Worm (Caenorhabditis elegans) whole organism, L2 larva: Measurements from ENCODE around the gene epg-5.

Experiments
- C34F6.9 ChIP-seq: fragments of 150-350 bp; optimal IDR thresholded peaks from 2 replicates; lab custom pipeline; 2014; ENCODE audit warnings: missing biosample characterization, missing genetic modification characterization
- F13H6.1 ChIP-seq: sonication (generic microtip); optimal IDR thresholded peaks from 2 replicates; lab custom pipeline; 2016; ENCODE audit warnings: missing genetic modification characterization, missing compliant biosample characterization
- R02D3.7 ChIP-seq: fragments of 150-350 bp; optimal IDR thresholded peaks from 2 replicates; lab custom pipeline; 2014; ENCODE audit warnings: missing biosample characterization, missing genetic modification characterization
- Y55F3AM.14 ChIP-seq: fragments of 200-800 bp; sonication (Bioruptor generic); optimal IDR thresholded peaks from 2 replicates; lab custom pipeline; 2018; ENCODE audit warnings: mild to moderate bottlenecking, missing genetic modification characterization, missing compliant biosample characterization
- ZK546.5 ChIP-seq: sonication (generic microtip); optimal IDR thresholded peaks from 2 replicates; lab custom pipeline; 2017; ENCODE audit warnings: missing biosample characterization, missing genetic modification characterization
- alr-1 ChIP-seq: fragments of 150-350 bp; optimal IDR thresholded peaks from 2 replicates; lab custom pipeline; 2014; ENCODE audit warnings: missing biosample characterization, missing genetic modification characterization
- aly-2 ChIP-seq: fragments of 150-350 bp; optimal IDR thresholded peaks from 2 replicates; lab custom pipeline; 2014; ENCODE audit warnings: missing biosample characterization, missing genetic modification characterization
- blmp-1 ChIP-seq: sonication (generic microtip); optimal IDR thresholded peaks from 2 replicates; lab custom pipeline; 2017; ENCODE audit warnings: missing genetic modification characterization, mild to moderate bottlenecking, missing compliant biosample characterization, antibody characterized with exemption, moderate library complexity; ENCODE audit not compliant: insufficient read depth
- ceh-16 ChIP-seq: fragments of 150-350 bp; optimal IDR thresholded peaks from 2 replicates; lab custom pipeline; 2014; ENCODE audit warnings: missing biosample characterization, missing genetic modification characterization
- ceh-82 ChIP-seq: fragments of 150-350 bp; optimal IDR thresholded peaks from 2 replicates; lab custom pipeline; 2014; ENCODE audit warnings: missing biosample characterization, missing genetic modification characterization
- crh-2 ChIP-seq: sonication (generic microtip); optimal IDR thresholded peaks from 2 replicates; lab custom pipeline; 2017; ENCODE audit warnings: missing biosample characterization, missing genetic modification characterization
- dmd-4 ChIP-seq: sonication (generic microtip); optimal IDR thresholded peaks from 2 replicates; lab custom pipeline; 2017; ENCODE audit warnings: missing biosample characterization, missing genetic modification characterization
- elt-1 ChIP-seq: fragments of 150-350 bp; optimal IDR thresholded peaks from 2 replicates; lab custom pipeline; 2014; ENCODE audit warnings: missing biosample characterization, missing genetic modification characterization
- elt-3 ChIP-seq: sonication (generic microtip); optimal IDR thresholded peaks from 2 replicates; lab custom pipeline; 2017; ENCODE audit warnings: missing biosample characterization, missing genetic modification characterization
- gmeb-1 ChIP-seq: fragments of 150-350 bp; optimal IDR thresholded peaks from 2 replicates; lab custom pipeline; 2014; ENCODE audit warnings: missing biosample characterization, missing genetic modification characterization
- lin-11 ChIP-seq: fragments of 150-350 bp; sonication (generic microtip); optimal IDR thresholded peaks from 2 replicates; lab custom pipeline; 2014; ENCODE audit warnings: missing biosample characterization, missing genetic modification characterization, inconsistent platforms, mixed read lengths
- lin-13 ChIP-seq: fragments of 150-350 bp; optimal IDR thresholded peaks from 2 replicates; lab custom pipeline; 2014; ENCODE audit warnings: missing biosample characterization, missing genetic modification reagents, missing genetic modification characterization
- lin-39 ChIP-seq: fragments of 150-350 bp; optimal IDR thresholded peaks from 2 replicates; lab custom pipeline; 2014; ENCODE audit warnings: missing biosample characterization, missing genetic modification reagents, missing genetic modification characterization
- lsy-2 ChIP-seq, 2 experiments: fragments of 150-350 bp in 1 of 2; sonication (generic microtip) in 1 of 2; optimal IDR thresholded peaks; 2 replicates each; lab custom pipeline; 2014 to 2017; ENCODE audit warnings: missing biosample characterization in 2 of 2, missing genetic modification characterization in 2 of 2
- mab-5 ChIP-seq: fragments of 150-350 bp; optimal IDR thresholded peaks from 2 replicates; lab custom pipeline; 2014; ENCODE audit warnings: missing biosample characterization, missing genetic modification characterization
- mbf-1 ChIP-seq: sonication (generic microtip); optimal IDR thresholded peaks from 2 replicates; lab custom pipeline; 2017; ENCODE audit warnings: missing biosample characterization, missing genetic modification characterization
- mdl-1 ChIP-seq, 2 experiments: fragments of 150-350 bp in 1 of 2; sonication (generic microtip) in 1 of 2; optimal IDR thresholded peaks; 2 replicates each; lab custom pipeline; 2017; ENCODE audit warnings: missing biosample characterization in 2 of 2, missing genetic modification characterization in 2 of 2
- nhr-10 ChIP-seq: sonication (generic microtip); optimal IDR thresholded peaks from 2 replicates; lab custom pipeline; 2017; ENCODE audit warnings: missing biosample characterization, missing genetic modification characterization
- nhr-11 ChIP-seq: fragments of 150-350 bp; optimal IDR thresholded peaks from 2 replicates; lab custom pipeline; 2014; ENCODE audit warnings: missing biosample characterization, missing genetic modification characterization
- nhr-12 ChIP-seq: fragments of 150-350 bp; optimal IDR thresholded peaks from 2 replicates; lab custom pipeline; 2014; ENCODE audit warnings: missing biosample characterization, missing genetic modification characterization
- nhr-129 ChIP-seq: fragments of 150-350 bp; optimal IDR thresholded peaks from 2 replicates; lab custom pipeline; 2014; ENCODE audit warnings: missing biosample characterization, missing genetic modification characterization
- nhr-21 ChIP-seq: fragments of 150-350 bp; optimal IDR thresholded peaks from 2 replicates; lab custom pipeline; 2014; ENCODE audit warnings: missing biosample characterization, missing genetic modification characterization
- nhr-23 ChIP-seq: fragments of 150-350 bp; optimal IDR thresholded peaks from 2 replicates; lab custom pipeline; 2014; ENCODE audit warnings: missing biosample characterization, missing genetic modification reagents, missing genetic modification characterization
- nhr-237 ChIP-seq: fragments of 150-350 bp; optimal IDR thresholded peaks from 2 replicates; lab custom pipeline; 2014; ENCODE audit warnings: missing biosample characterization, missing genetic modification characterization
- nhr-25 ChIP-seq: fragments of 150-350 bp; sonication (generic microtip); optimal IDR thresholded peaks from 3 replicates; lab custom pipeline; 2014; ENCODE audit warnings: missing biosample characterization, missing genetic modification characterization
- nhr-6 ChIP-seq: fragments of 150-350 bp; optimal IDR thresholded peaks from 2 replicates; lab custom pipeline; 2014; ENCODE audit warnings: missing biosample characterization, missing genetic modification characterization
- nhr-77 ChIP-seq: fragments of 150-350 bp; optimal IDR thresholded peaks from 2 replicates; lab custom pipeline; 2014; ENCODE audit warnings: missing biosample characterization, missing genetic modification characterization
- peb-1 ChIP-seq: fragments of 150-350 bp; optimal IDR thresholded peaks from 2 replicates; lab custom pipeline; 2014; ENCODE audit warnings: missing biosample characterization, missing genetic modification characterization
- sem-4 ChIP-seq: fragments of 150-350 bp; optimal IDR thresholded peaks from 2 replicates; lab custom pipeline; 2014; ENCODE audit warnings: missing biosample characterization, missing genetic modification reagents, missing genetic modification characterization
- skn-1 ChIP-seq: sonication (generic microtip); optimal IDR thresholded peaks from 2 replicates; lab custom pipeline; 2017; ENCODE audit warnings: missing biosample characterization, missing genetic modification characterization
- sma-3 ChIP-seq: sonication (generic microtip); optimal IDR thresholded peaks from 2 replicates; lab custom pipeline; 2016; ENCODE audit warnings: missing genetic modification reagents, missing genetic modification characterization, missing compliant biosample characterization
- snpc-4 ChIP-seq: fragments of 150-350 bp; optimal IDR thresholded peaks from 2 replicates; lab custom pipeline; 2014; ENCODE audit warnings: missing biosample characterization, missing genetic modification characterization
- unc-55 ChIP-seq: fragments of 150-350 bp; sonication (generic microtip); optimal IDR thresholded peaks from 3 replicates; lab custom pipeline; 2014; ENCODE audit warnings: missing biosample characterization, missing genetic modification reagents, missing genetic modification characterization
- unc-62 ChIP-seq: fragments of 150-350 bp; optimal IDR thresholded peaks from 2 replicates; lab custom pipeline; 2014; ENCODE audit warnings: missing biosample characterization, missing genetic modification reagents, missing genetic modification characterization
- zag-1 ChIP-seq: fragments of 150-350 bp; optimal IDR thresholded peaks from 2 replicates; lab custom pipeline; 2014; ENCODE audit warnings: missing biosample characterization, missing genetic modification characterization
- ztf-1 ChIP-seq: fragments of 200-800 bp; sonication (Bioruptor generic); conservative IDR thresholded peaks from 2 replicates; pipeline ENCODE4 v1.3.6; 2022; ENCODE audit warnings: missing genetic modification characterization, missing compliant biosample characterization
- ztf-11 ChIP-seq: sonication (generic microtip); optimal IDR thresholded peaks from 2 replicates; lab custom pipeline; 2017; ENCODE audit warnings: missing biosample characterization, missing genetic modification characterization
- ztf-4 ChIP-seq: fragments of 150-350 bp; optimal IDR thresholded peaks from 2 replicates; lab custom pipeline; 2014; ENCODE audit warnings: missing biosample characterization, missing genetic modification characterization

Gene epg-5

DNA sequence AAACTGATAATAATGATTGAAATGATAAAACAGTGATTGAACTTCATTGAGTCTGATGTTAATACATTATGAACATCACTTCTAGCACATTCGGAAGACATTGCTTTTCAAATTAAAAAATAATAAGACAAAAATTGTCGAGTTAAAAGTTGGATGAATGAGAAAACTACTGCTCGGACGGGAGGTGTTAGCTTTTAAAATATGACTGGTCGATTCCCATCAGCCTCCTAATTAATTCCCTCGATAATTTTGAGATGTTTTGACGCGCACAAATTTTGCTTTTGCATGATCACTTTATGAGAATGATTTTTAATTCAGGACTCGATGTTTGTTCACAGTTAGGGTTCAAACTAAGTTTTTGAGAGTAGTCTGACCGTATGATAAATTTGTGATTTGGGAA lies 35.5 kb downstream of the epg-5 start, which contains the start of gene sra-28:
Gene sra-28 (minus strand): TSS at position 101 of the 400 bp plus-strand sequence.
- TF ChIP-seq elt-3, result no peak
- TF ChIP-seq snpc-4 (tag; lab: Kevin White, UChicago), result no peak
- no peak for TF ChIP-seq mab-5 (tag; lab: Kevin White, UChicago)
- no peak for TF ChIP-seq nhr-23 (tag; lab: Kevin White, UChicago)
- no peak for TF ChIP-seq dmd-4 (tag; lab: Kevin White, UChicago)
- TF ChIP-seq blmp-1 (tag; lab: Kevin White, UChicago), result no peak
- no peak for TF ChIP-seq ztf-11 (tag; lab: Kevin White, UChicago)
- no peak for TF ChIP-seq F13H6.1 (tag; lab: Kevin White, UChicago)
- TF ChIP-seq, all 48 proteins: peak for 0

ce11 chrII:6568707-6569106 lies 40.5 kb downstream of the epg-5 start, which contains the start of gene sra-27:
Gene sra-27 (plus strand): TSS chrII:6569007.
- TF ChIP-seq ZK546.5 (tag; lab: Kevin White, UChicago) (no peak), alr-1 (tag; lab: Kevin White, UChicago) (no peak), Y55F3AM.14 (GFP tag; lab: Kevin White, UChicago) (no peak), mbf-1 (tag; lab: Kevin White, UChicago) (no peak), mab-5 (tag; lab: Kevin White, UChicago) (no peak), nhr-10 (tag; lab: Kevin White, UChicago) (no peak), lin-11 (no peak), aly-2 (tag; lab: Kevin White, UChicago) (no peak), nhr-21 (tag; lab: Kevin White, UChicago) (no peak), unc-55 (no peak), elt-1 (tag; lab: Kevin White, UChicago) (no peak), ztf-4 (tag; lab: Kevin White, UChicago) (no peak), elt-3 (no peak), R02D3.7 (tag; lab: Kevin White, UChicago) (no peak)
- TF ChIP-seq, all 48 proteins: peak for 0

DNA sequence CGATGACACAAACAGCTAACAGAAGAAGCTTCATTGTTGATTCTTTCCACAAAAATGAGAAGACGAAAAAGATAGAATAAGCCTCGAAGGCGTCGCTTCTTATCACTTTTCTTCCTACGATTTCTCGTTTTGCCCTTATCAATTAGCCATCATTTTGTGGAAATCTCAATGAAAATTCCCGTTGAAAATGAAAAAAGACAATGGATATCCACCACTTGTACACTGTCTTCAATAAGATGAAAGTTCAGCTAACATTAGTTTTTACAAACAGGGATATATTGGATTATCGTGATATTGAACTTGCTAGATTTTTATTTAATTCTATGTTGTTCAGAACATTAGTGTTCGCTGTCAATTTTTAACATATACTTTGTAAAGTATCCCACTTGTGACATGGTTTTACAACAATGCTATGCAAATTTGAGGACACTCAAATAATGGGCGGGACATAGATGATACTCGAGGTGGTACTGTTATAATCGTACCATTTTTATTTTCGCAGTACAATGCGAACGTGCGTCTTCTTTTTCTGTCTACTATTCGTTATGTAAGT lies 42.5 kb downstream of the epg-5 start, which contains the start of the genes F18C5.5 and F18C5.9:
Gene F18C5.5 (minus strand): TSS at position 101 of the 553 bp plus-strand sequence.
Gene F18C5.9 (plus strand): TSS at position 503 of the 553 bp plus-strand sequence.
- TF ChIP-seq snpc-4 (tag; lab: Kevin White, UChicago) (no peak), aly-2 (tag; lab: Kevin White, UChicago) (no peak), nhr-6 (tag; lab: Kevin White, UChicago) (no peak), ztf-4 (tag; lab: Kevin White, UChicago) (no peak), lin-13 (GFP tag; lab: Kevin White, UChicago) (no peak), peb-1 (tag; lab: Kevin White, UChicago) (no peak), nhr-21 (tag; lab: Kevin White, UChicago) (no peak), mab-5 (tag; lab: Kevin White, UChicago) (no peak), ZK546.5 (tag; lab: Kevin White, UChicago) (no peak)
- TF ChIP-seq, all 48 proteins: peak for 0

- TF ChIP-seq nhr-23 (tag; lab: Kevin White, UChicago), result no peak
- peak; percentile 5 for TF ChIP-seq lin-13 (GFP tag; lab: Kevin White, UChicago)
- TF ChIP-seq mab-5 (tag; lab: Kevin White, UChicago), result no peak
- no peak for TF ChIP-seq unc-55
- peak; percentile 51 for TF ChIP-seq gmeb-1 (tag; lab: Kevin White, UChicago)
- TF ChIP-seq blmp-1 (tag; lab: Kevin White, UChicago), result no peak
- no peak for TF ChIP-seq peb-1 (tag; lab: Kevin White, UChicago)
- TF ChIP-seq ztf-11 (tag; lab: Kevin White, UChicago), result no peak
- no peak for TF ChIP-seq R02D3.7 (tag; lab: Kevin White, UChicago)
- no peak for TF ChIP-seq nhr-77 (tag; lab: Kevin White, UChicago)
- TF ChIP-seq ceh-82 (tag; lab: Kevin White, UChicago), result no peak
- peak; percentile 68 for TF ChIP-seq nhr-129 (tag; lab: Kevin White, UChicago)
- no peak for TF ChIP-seq ZK546.5 (tag; lab: Kevin White, UChicago)
- peak; percentile 37 for TF ChIP-seq C34F6.9 (tag; lab: Kevin White, UChicago)
- peak; percentile 50 for TF ChIP-seq nhr-21 (tag; lab: Kevin White, UChicago)
- no peak for TF ChIP-seq nhr-237 (tag; lab: Kevin White, UChicago)
- no peak for TF ChIP-seq unc-62 (GFP tag; lab: Kevin White, UChicago)
- TF ChIP-seq zag-1 (tag; lab: Kevin White, UChicago), result no peak
- no peak for TF ChIP-seq lsy-2 (tag; optimal IDR thresholded peaks at IDR 0.05; lab: Kevin White, UChicago)
- no peak for TF ChIP-seq sem-4 (tag; lab: Kevin White, UChicago)
- no peak for TF ChIP-seq snpc-4 (tag; lab: Kevin White, UChicago)
- TF ChIP-seq nhr-10 (tag; lab: Kevin White, UChicago), result no peak
- no peak for TF ChIP-seq mbf-1 (tag; lab: Kevin White, UChicago)
- no peak for TF ChIP-seq skn-1 (tag; lab: Kevin White, UChicago)
- TF ChIP-seq crh-2 (tag; lab: Kevin White, UChicago), result peak; percentile 18
- TF ChIP-seq nhr-25, result no peak
- TF ChIP-seq alr-1 (tag; lab: Kevin White, UChicago), result no peak
- no peak for TF ChIP-seq elt-1 (tag; lab: Kevin White, UChicago)
- no peak for TF ChIP-seq nhr-6 (tag; lab: Kevin White, UChicago)
- TF ChIP-seq elt-3, result no peak
- TF ChIP-seq ceh-16, result no peak
- TF ChIP-seq nhr-11 (tag; lab: Kevin White, UChicago), result no peak
- TF ChIP-seq ztf-1 (GFP tag; lab: Robert Waterston, UW), result no peak
- TF ChIP-seq sma-3, result peak; percentile 48
- no peak for TF ChIP-seq lin-39 (tag; lab: Kevin White, UChicago)
- peak; percentile 4 for TF ChIP-seq lin-11
- no peak for TF ChIP-seq mdl-1 (tag; optimal IDR thresholded peaks at IDR 0.05; lab: Kevin White, UChicago)
- no peak for TF ChIP-seq nhr-12 (tag; lab: Kevin White, UChicago)
Measured at ce11 chrII:6565077-6565476, 44.1 kb downstream of the epg-5 start, which contains the start of gene mpz-3. Gene mpz-3 (minus strand): TSS chrII:6565396.
